Fruit fly (Drosophila melanogaster) whole organism, embryonic: ENCODE data around the gene Slimp.

Experiments
- CG10462 ChIP-seq: fragments of 200-800 bp; sonication (Bioruptor generic); optimal IDR thresholded peaks from 2 replicates; lab custom pipeline; 2016; ENCODE audit warnings: missing biosample characterization, missing genetic modification characterization
- CG11696 ChIP-seq: fragments of 200-800 bp; sonication (Bioruptor generic); IDR thresholded peaks from 2 replicates; pipeline ENCODE4 v1.3.6; 2022; ENCODE audit warnings: missing biosample characterization, missing genetic modification characterization
- CG12104 ChIP-seq: fragments of 200-800 bp; sonication (Bioruptor generic); optimal IDR thresholded peaks from 3 replicates; lab custom pipeline; 2016; ENCODE audit warnings: missing biosample characterization, missing genetic modification characterization
- CG12659 ChIP-seq: fragments of 200-800 bp; sonication (Bioruptor generic); optimal IDR thresholded peaks from 3 replicates; lab custom pipeline; 2017; ENCODE audit warnings: mild to moderate bottlenecking, missing biosample characterization, missing genetic modification reagents, missing genetic modification characterization
- CG14441 ChIP-seq: fragments of 200-800 bp; sonication (Bioruptor generic); IDR thresholded peaks from 2 replicates; pipeline ENCODE4 v1.3.6; 2022; ENCODE audit warnings: missing biosample characterization, missing genetic modification characterization
- CG32772 ChIP-seq: fragments of 200-800 bp; sonication (Bioruptor generic); IDR thresholded peaks from 2 replicates; pipeline ENCODE4 v1.3.6; 2022; ENCODE audit warnings: missing biosample characterization, missing genetic modification characterization
- CG33213 ChIP-seq: fragments of 200-800 bp; sonication (Bioruptor generic); optimal IDR thresholded peaks from 3 replicates; lab custom pipeline; 2016; ENCODE audit warnings: missing biosample characterization, missing genetic modification characterization
- CG3847 ChIP-seq: fragments of 200-800 bp; sonication (Bioruptor generic); IDR thresholded peaks from 2 replicates; pipeline ENCODE4 v1.3.6; 2022; ENCODE audit warnings: missing biosample characterization, missing genetic modification characterization
- CG5180 ChIP-seq: fragments of 200-800 bp; sonication (Bioruptor generic); optimal IDR thresholded peaks from 3 replicates; lab custom pipeline; 2017; ENCODE audit warnings: missing biosample characterization, missing genetic modification characterization, mild to moderate bottlenecking, moderate library complexity, missing genetic modification reagents
- CG5953 ChIP-seq: fragments of 200-800 bp; sonication (Bioruptor generic); IDR thresholded peaks from 2 replicates; pipeline ENCODE4 v1.3.6; 2022; ENCODE audit warnings: missing biosample characterization, missing genetic modification characterization
- CG6272 ChIP-seq: fragments of 200-800 bp; sonication (Bioruptor generic); IDR thresholded peaks from 2 replicates; pipeline ENCODE4 v1.3.6; 2022; ENCODE audit warnings: missing biosample characterization, missing genetic modification characterization
- CG6791 ChIP-seq: fragments of 200-800 bp; sonication (Bioruptor generic); IDR thresholded peaks from 3 replicates; pipeline ENCODE4 v1.3.6; 2022; ENCODE audit warnings: missing biosample characterization, missing genetic modification characterization; ENCODE audit not compliant: partially characterized antibody
- CG6813 ChIP-seq: fragments of 200-800 bp; sonication (Bioruptor generic); optimal IDR thresholded peaks from 2 replicates; lab custom pipeline; 2017; ENCODE audit warnings: missing biosample characterization, missing genetic modification characterization, mild to moderate bottlenecking, moderate library complexity, missing genetic modification reagents
- CG6854 ChIP-seq: fragments of 200-800 bp; sonication (Bioruptor generic); optimal IDR thresholded peaks from 3 replicates; lab custom pipeline; 2017; ENCODE audit warnings: missing biosample characterization, mild to moderate bottlenecking, missing genetic modification characterization
- CG8089 ChIP-seq: fragments of 200-800 bp; sonication (Bioruptor generic); optimal IDR thresholded peaks from 3 replicates; lab custom pipeline; 2016; ENCODE audit warnings: missing biosample characterization, missing genetic modification characterization
- CG9817 ChIP-seq: fragments of 200-800 bp; sonication (Bioruptor generic); optimal IDR thresholded peaks from 2 replicates; lab custom pipeline; 2018; ENCODE audit warnings: missing biosample characterization, mild to moderate bottlenecking, missing genetic modification characterization, moderate library complexity
- CkIIα-i1 ChIP-seq: fragments of 200-800 bp; sonication (Bioruptor generic); IDR thresholded peaks from 2 replicates; pipeline ENCODE4 v1.3.6; 2022; ENCODE audit warnings: missing biosample characterization, missing genetic modification characterization
- CrebB ChIP-seq: fragments of 200-800 bp; sonication (Bioruptor generic); optimal IDR thresholded peaks from 3 replicates; lab custom pipeline; 2018; ENCODE audit warnings: missing biosample characterization, mild to moderate bottlenecking, missing genetic modification characterization
- GATAe ChIP-seq: fragments of 200-800 bp; sonication (Bioruptor generic); conservative IDR thresholded peaks from 2 replicates; pipeline ENCODE4 v1.3.6; 2022; ENCODE audit warnings: missing biosample characterization, missing genetic modification characterization
- Hey ChIP-seq: fragments of 200-800 bp; sonication (Bioruptor generic); optimal IDR thresholded peaks from 3 replicates; lab custom pipeline; 2018; ENCODE audit warnings: missing biosample characterization, mild to moderate bottlenecking, missing genetic modification characterization
- HmgD ChIP-seq: fragments of 200-800 bp; sonication (Bioruptor generic); optimal IDR thresholded peaks from 3 replicates; lab custom pipeline; 2016; ENCODE audit warnings: missing biosample characterization, missing genetic modification characterization
- Hr39 ChIP-seq: fragments of >200 bp; optimal IDR thresholded peaks from 2 replicates; lab custom pipeline; 2017
- Hr51 ChIP-seq, 2 experiments: fragments of 200-800 bp; sonication (Bioruptor generic); optimal IDR thresholded peaks; 2 replicates in 1 of 2; 3 replicates in 1 of 2; lab custom pipeline; 2016 to 2018; ENCODE audit warnings: missing biosample characterization in 2 of 2, missing genetic modification characterization in 2 of 2, mild to moderate bottlenecking in 1 of 2, moderate library complexity in 1 of 2
- Hr78 ChIP-seq, 2 experiments: fragments of 200-800 bp in 1 of 2; fragments of >200 bp in 1 of 2; sonication (Bioruptor generic) in 1 of 2; optimal IDR thresholded peaks; 2 replicates each; lab custom pipeline; 2017 to 2019; ENCODE audit warnings: missing biosample characterization in 2 of 2, missing genetic modification characterization in 2 of 2, mild to moderate bottlenecking in 1 of 2, moderate library complexity in 1 of 2
- Hsf ChIP-seq: fragments of 200-800 bp; sonication (Bioruptor generic); optimal IDR thresholded peaks from 3 replicates; lab custom pipeline; 2016; ENCODE audit warnings: missing biosample characterization, missing genetic modification characterization
- Sox102F ChIP-seq: fragments of 200-800 bp; sonication (Bioruptor generic); optimal IDR thresholded peaks from 2 replicates; lab custom pipeline; 2018; ENCODE audit warnings: missing biosample characterization, mild to moderate bottlenecking, missing genetic modification characterization, moderate library complexity
- amos ChIP-seq: fragments of 200-800 bp; sonication (Bioruptor generic); IDR thresholded peaks from 2 replicates; pipeline ENCODE4 v1.3.6; 2022; ENCODE audit warnings: missing biosample characterization, missing genetic modification characterization; ENCODE audit not compliant: partially characterized antibody
- ap ChIP-seq: fragments of 200-800 bp; sonication (Bioruptor generic); IDR thresholded peaks from 2 replicates; pipeline ENCODE4 v1.3.6; 2022; ENCODE audit warnings: missing biosample characterization, missing genetic modification characterization
- btn ChIP-seq: fragments of 200-800 bp; sonication (Bioruptor generic); optimal IDR thresholded peaks from 2 replicates; lab custom pipeline; 2016; ENCODE audit warnings: missing biosample characterization, missing genetic modification characterization
- cad ChIP-seq: fragments of >200 bp; optimal IDR thresholded peaks from 2 replicates; lab custom pipeline; 2017; ENCODE audit warnings: missing biosample characterization, missing genetic modification characterization
- ci ChIP-seq: fragments of 200-800 bp; sonication (Bioruptor generic); IDR thresholded peaks from 3 replicates; pipeline ENCODE4 v1.3.6; 2022; ENCODE audit warnings: missing biosample characterization, missing genetic modification characterization
- eyg ChIP-seq: fragments of 200-800 bp; sonication (Bioruptor generic); optimal IDR thresholded peaks from 3 replicates; lab custom pipeline; 2016; ENCODE audit warnings: missing biosample characterization, missing genetic modification characterization
- gsb ChIP-seq: fragments of 200-800 bp; sonication (Bioruptor generic); IDR thresholded peaks from 2 replicates; pipeline ENCODE4 v1.3.6; 2022; ENCODE audit warnings: missing biosample characterization, missing genetic modification characterization
- hbn ChIP-seq: fragments of 200-800 bp; sonication (Bioruptor generic); IDR thresholded peaks from 2 replicates; pipeline ENCODE4 v1.3.6; 2022; ENCODE audit warnings: missing biosample characterization, missing genetic modification characterization; ENCODE audit not compliant: partially characterized antibody
- insv ChIP-seq, 2 experiments: fragments of 200-800 bp; sonication (Bioruptor generic); optimal IDR thresholded peaks; 3 replicates each; lab custom pipeline; 2016 to 2018; ENCODE audit warnings: missing biosample characterization in 2 of 2, missing genetic modification characterization in 2 of 2
- inv ChIP-seq: fragments of 200-800 bp; sonication (Bioruptor generic); IDR thresholded peaks from 2 replicates; pipeline ENCODE4 v1.3.6; 2022; ENCODE audit warnings: missing biosample characterization, missing genetic modification characterization; ENCODE audit not compliant: partially characterized antibody
- luna ChIP-seq: fragments of 200-800 bp; sonication (Bioruptor generic); optimal IDR thresholded peaks from 2 replicates; lab custom pipeline; 2016; ENCODE audit warnings: missing biosample characterization, missing genetic modification characterization
- nau ChIP-seq: fragments of 200-800 bp; sonication (Bioruptor generic); optimal IDR thresholded peaks from 3 replicates; lab custom pipeline; 2017; ENCODE audit warnings: missing biosample characterization, mild to moderate bottlenecking, missing genetic modification characterization, missing genetic modification reagents
- onecut ChIP-seq: fragments of 200-800 bp; sonication (Bioruptor generic); IDR thresholded peaks from 2 replicates; pipeline ENCODE4 v1.3.6; 2022; ENCODE audit warnings: missing biosample characterization, missing genetic modification characterization
- psq ChIP-seq: fragments of 200-800 bp; sonication (Bioruptor generic); optimal IDR thresholded peaks from 2 replicates; lab custom pipeline; 2017; ENCODE audit warnings: missing biosample characterization, missing genetic modification characterization
- pum ChIP-seq: fragments of 200-800 bp; sonication (Bioruptor generic); optimal IDR thresholded peaks from 2 replicates; lab custom pipeline; 2016; ENCODE audit warnings: missing biosample characterization, missing genetic modification characterization
- repo ChIP-seq: fragments of 200-800 bp; sonication (Bioruptor generic); optimal IDR thresholded peaks from 2 replicates; lab custom pipeline; 2016; ENCODE audit warnings: missing biosample characterization, missing genetic modification characterization
- sc ChIP-seq, 3 experiments: fragments of >200 bp in 2 of 3; fragments of 200-800 bp in 1 of 3; sonication (Bioruptor generic) in 1 of 3; optimal IDR thresholded peaks; 2 replicates in 2 of 3; 3 replicates in 1 of 3; lab custom pipeline; 2017; ENCODE audit warnings: mild to moderate bottlenecking in 1 of 3, missing biosample characterization in 1 of 3, missing genetic modification characterization in 1 of 3, missing genetic modification reagents in 1 of 3
- sens ChIP-seq: fragments of 200-800 bp; sonication (Bioruptor generic); peaks from one replicate; lab custom pipeline; 2016; ENCODE audit warnings: missing biosample characterization, missing genetic modification characterization
- stc ChIP-seq: fragments of 200-800 bp; sonication (Bioruptor generic); IDR thresholded peaks from 2 replicates; pipeline ENCODE4 v1.3.6; 2022; ENCODE audit warnings: missing biosample characterization, missing genetic modification characterization
- usp ChIP-seq: fragments of >200 bp; optimal IDR thresholded peaks from 2 replicates; lab custom pipeline; 2017; ENCODE audit warnings: missing biosample characterization, missing genetic modification characterization
- vnd ChIP-seq: fragments of 200-800 bp; sonication (Bioruptor generic); IDR thresholded peaks from 3 replicates; pipeline ENCODE4 v1.3.6; 2022; ENCODE audit warnings: missing biosample characterization, missing genetic modification characterization; ENCODE audit not compliant: partially characterized antibody
- wor ChIP-seq: fragments of 200-800 bp; sonication (Bioruptor generic); IDR thresholded peaks from 2 replicates; pipeline ENCODE4 v1.3.6; 2022; ENCODE audit warnings: missing biosample characterization, missing genetic modification characterization

Slimp gene

dm6 chr3R:24099039-24100026 is 49.4 kb downstream of the Slimp start (continued):
- TF ChIP-seq hbn (GFP tag; lab: Robert Waterston, UW) (no peak), Hr51 (GFP tag; optimal IDR thresholded peaks at IDR 0.05; lab: Kevin White, UChicago) (peak; percentile 70 to 71), gsb (GFP tag; lab: Robert Waterston, UW) (peak; percentile 72), luna (GFP tag; lab: Kevin White, UChicago) (peak; percentile 44), CG10462 (GFP tag; lab: Kevin White, UChicago) (peak; percentile 18), repo (GFP tag; lab: Kevin White, UChicago) (peak; percentile 73), CG33213 (GFP tag; lab: Kevin White, UChicago) (peak; percentile 81), Hr39 (lab: Kevin White, UChicago) (no peak), HmgD (GFP tag; lab: Kevin White, UChicago) (no peak), CG3847 (peak; percentile 76), insv (GFP tag; optimal IDR thresholded peaks at IDR 0.05; lab: Kevin White, UChicago) (no peak), CG6272 (GFP tag; lab: Robert Waterston, UW) (peak; percentile 69), CG14441 (GFP tag; lab: Robert Waterston, UW) (peak; percentile 85), psq (GFP tag; lab: Kevin White, UChicago) (peak; percentile 57), cad (GFP tag; lab: Kevin White, UChicago) (no peak), pum (GFP tag; lab: Kevin White, UChicago) (peak; percentile 66), CG6813 (GFP tag; lab: Kevin White, UChicago) (peak; percentile 64), CG9817 (peak; percentile 54), CG6791 (GFP tag; lab: Robert Waterston, UW) (no peak), vnd (GFP tag; lab: Robert Waterston, UW) (no peak), Sox102F (GFP tag; lab: Kevin White, UChicago) (peak; percentile 85), nau (GFP tag; lab: Kevin White, UChicago) (peak; percentile 49), Hsf (GFP tag; lab: Kevin White, UChicago) (peak; percentile 83), CG12104 (peak; percentile 56), CG8089 (GFP tag; lab: Kevin White, UChicago) (peak; percentile 54), CG12659 (GFP tag; lab: Kevin White, UChicago) (peak; percentile 74), CkIIα-i1 (peak; percentile 61; the same call in 1 of the 2 replicates), eyg (GFP tag; lab: Kevin White, UChicago) (peak; percentile 34), inv (GFP tag; lab: Robert Waterston, UW) (no peak), wor (peak; percentile 61; the same call in 1 of the 2 replicates), Hey (tag; lab: Kevin White, UChicago) (no peak), btn (GFP tag; lab: Kevin White, UChicago) (peak; percentile 57), onecut (GFP tag; lab: Robert Waterston, UW) (peak; percentile 46), CG5180 (no peak), CG11696 (GFP tag; lab: Robert Waterston, UW) (peak; percentile 68), sc (optimal IDR thresholded peaks at IDR 0.05; lab: Kevin White, UChicago) (no peak), sc (GFP tag; optimal IDR thresholded peaks at IDR 0.05; lab: Kevin White, UChicago) (peak; percentile 60), CG32772 (GFP tag; lab: Robert Waterston, UW) (peak; percentile 82), usp (GFP tag; lab: Kevin White, UChicago) (no peak), sens (peak; percentile 96), stc (GFP tag; lab: Robert Waterston, UW) (peak; percentile 85), ci (GFP tag; lab: Robert Waterston, UW) (peak; percentile 92), CG6854 (GFP tag; lab: Kevin White, UChicago) (peak; percentile 27), CrebB (tag; lab: Kevin White, UChicago) (peak; percentile 37), ap (GFP tag; lab: Robert Waterston, UW) (peak; percentile 74), Hr78 (GFP tag; optimal IDR thresholded peaks at IDR 0.05; lab: Kevin White, UChicago) (peak in 1 of 2 experiments; percentile 73), CG5953 (GFP tag; lab: Robert Waterston, UW) (peak; percentile 77), amos (GFP tag; lab: Robert Waterston, UW) (no peak), GATAe (GFP tag; lab: Robert Waterston, UW) (peak; percentile 41)
